Worm (Caenorhabditis elegans) whole organism, L1 larva: ENCODE results near the gene nhr-203.

Experiments
- ceh-82 ChIP-seq, 3 experiments: fragments of 150-350 bp in 1 of 3; sonication (generic microtip) in 2 of 3; optimal IDR thresholded peaks; 2 replicates each; lab custom pipeline; 2014 to 2017; ENCODE audit warnings: missing biosample characterization in 3 of 3, missing genetic modification characterization in 3 of 3
- ceh-90 ChIP-seq: sonication (generic microtip); optimal IDR thresholded peaks from 2 replicates; lab custom pipeline; 2016; ENCODE audit warnings: missing genetic modification characterization, missing compliant biosample characterization

- TF ChIP-seq ceh-82 (tag; optimal IDR thresholded peaks at IDR 0.05; lab: Kevin White, UChicago) (no peak), ceh-90 (tag; lab: Kevin White, UChicago) (no peak)
These were observed 9.9 kb upstream of the nhr-203 start, which contains the start of gene M02H5.8 for ce11 chrV:449685-450084.
